Fruit fly (Drosophila melanogaster) whole organism, prepupa: ENCODE results near the gene Unc-76.
A peak's percentile ranks its signal among the peaks of the same experiment; 100 is the strongest.

ENCODE experiments used
- CG10631 ChIP-seq: fragments of 200-800 bp; sonication (Bioruptor generic); optimal IDR thresholded peaks from 2 replicates; lab custom pipeline; 2016; ENCODE audit warnings: missing biosample characterization, missing genetic modification characterization
- CG31627 ChIP-seq: fragments of 200-800 bp; sonication (Bioruptor generic); optimal IDR thresholded peaks from 3 replicates; lab custom pipeline; 2016; ENCODE audit warnings: missing biosample characterization, missing genetic modification characterization
- CG32006 ChIP-seq: fragments of 200-800 bp; sonication (Bioruptor generic); optimal IDR thresholded peaks from 3 replicates; lab custom pipeline; 2017; ENCODE audit warnings: missing biosample characterization, mild to moderate bottlenecking, missing genetic modification characterization
- CG4318 ChIP-seq: fragments of 200-800 bp; sonication (Bioruptor generic); optimal IDR thresholded peaks from 3 replicates; lab custom pipeline; 2017; ENCODE audit warnings: missing biosample characterization, mild to moderate bottlenecking, missing genetic modification characterization
- CG6163 ChIP-seq: fragments of 200-800 bp; sonication (Bioruptor generic); IDR thresholded peaks from 3 replicates; pipeline ENCODE4 v1.3.6; 2022; ENCODE audit warnings: missing biosample characterization, missing genetic modification characterization
- CG6276 ChIP-seq: fragments of 200-800 bp; sonication (Bioruptor generic); optimal IDR thresholded peaks from 2 replicates; lab custom pipeline; 2017; ENCODE audit warnings: missing biosample characterization, mild to moderate bottlenecking, missing genetic modification characterization
- Eip75B ChIP-seq: fragments of 200-800 bp; sonication (Bioruptor generic); optimal IDR thresholded peaks from 3 replicates; lab custom pipeline; 2016; ENCODE audit warnings: missing biosample characterization, missing genetic modification characterization
- Eip93F ChIP-seq: fragments of 200-800 bp; sonication (Bioruptor generic); optimal IDR thresholded peaks from 2 replicates; lab custom pipeline; 2016; ENCODE audit warnings: missing biosample characterization, mild to moderate bottlenecking, missing genetic modification characterization
- Met ChIP-seq: fragments of 200-800 bp; sonication (Bioruptor generic); optimal IDR thresholded peaks from 3 replicates; lab custom pipeline; 2016; ENCODE audit warnings: missing biosample characterization, missing genetic modification characterization
- Sox102F ChIP-seq: fragments of 200-800 bp; sonication (Bioruptor generic); optimal IDR thresholded peaks from 2 replicates; lab custom pipeline; 2016; ENCODE audit warnings: missing biosample characterization, mild to moderate bottlenecking, missing genetic modification characterization
- cyc ChIP-seq: fragments of 200-800 bp; sonication (Bioruptor generic); optimal IDR thresholded peaks from 3 replicates; lab custom pipeline; 2016; ENCODE audit warnings: missing biosample characterization, missing genetic modification characterization
- pdm3 ChIP-seq: fragments of 200-800 bp; sonication (Bioruptor generic); optimal IDR thresholded peaks from 3 replicates; lab custom pipeline; 2016; ENCODE audit warnings: missing biosample characterization, missing genetic modification characterization
- salr ChIP-seq, 2 experiments: fragments of 200-800 bp; sonication (Bioruptor generic); optimal IDR thresholded peaks; 3 replicates each; lab custom pipeline; 2016 to 2018; ENCODE audit warnings: missing biosample characterization in 2 of 2, missing genetic modification characterization in 2 of 2, mild to moderate bottlenecking in 1 of 2
- spab ChIP-seq: fragments of 200-800 bp; sonication (Bioruptor generic); optimal IDR thresholded peaks from 2 replicates; lab custom pipeline; 2017; ENCODE audit warnings: missing biosample characterization, mild to moderate bottlenecking, missing genetic modification characterization, missing genetic modification reagents

dm6 chrX:2043660-2044397 is 36.6 kb upstream of the Unc-76 start, which contains the start of gene CG4325:
- TF ChIP-seq CG32006 (GFP tag; lab: Kevin White, UChicago) = no peak
- 0 out of 3 replicates have a peak, but pooled peaks have one; percentile 16 for TF ChIP-seq CG6163 (GFP tag; lab: Robert Waterston, UW)
- no peak for TF ChIP-seq CG10631 (GFP tag; lab: Kevin White, UChicago)
- no peak for TF ChIP-seq Eip75B (GFP tag; lab: Kevin White, UChicago)
- TF ChIP-seq spab (GFP tag; lab: Kevin White, UChicago) = no peak
- TF ChIP-seq cyc (GFP tag; lab: Kevin White, UChicago) = no peak
- TF ChIP-seq Met (GFP tag; lab: Kevin White, UChicago) = no peak
- TF ChIP-seq pdm3 (GFP tag; lab: Kevin White, UChicago) = no peak
- TF ChIP-seq Sox102F = no peak
- no peak for TF ChIP-seq CG4318 (GFP tag; lab: Kevin White, UChicago)
- no peak for TF ChIP-seq CG6276 (GFP tag; lab: Kevin White, UChicago)
- no peak for TF ChIP-seq salr (GFP tag; optimal IDR thresholded peaks at IDR 0.05; lab: Kevin White, UChicago)
- no peak for TF ChIP-seq CG31627 (GFP tag; lab: Kevin White, UChicago)
- TF ChIP-seq Eip93F (GFP tag; lab: Kevin White, UChicago) = no peak
